Fruit fly (Drosophila melanogaster) Kc167 (cell line): Measurements from ENCODE around the gene CG33181.

Source experiments
- Myc ChIP-seq: fragments of >200 bp; optimal IDR thresholded peaks from 2 replicates; lab custom pipeline; 2017; ENCODE audit warnings: missing external identifiers
- Sin3A ChIP-seq: fragments of >200 bp; optimal IDR thresholded peaks from 2 replicates; lab custom pipeline; 2018; ENCODE audit warnings: missing external identifiers
- h ChIP-seq: fragments of >200 bp; optimal IDR thresholded peaks from 3 replicates; lab custom pipeline; 2018; ENCODE audit warnings: missing external identifiers
- insv ChIP-seq: fragments of >200 bp; optimal IDR thresholded peaks from 3 replicates; lab custom pipeline; 2018; ENCODE audit warnings: missing external identifiers
- psq ChIP-seq: fragments of >200 bp; optimal IDR thresholded peaks from 2 replicates; lab custom pipeline; 2017; ENCODE audit warnings: missing external identifiers
- ttk ChIP-seq: sonication (Bioruptor generic); optimal IDR thresholded peaks from 2 replicates; lab custom pipeline; 2017; ENCODE audit warnings: missing external identifiers

DNA sequence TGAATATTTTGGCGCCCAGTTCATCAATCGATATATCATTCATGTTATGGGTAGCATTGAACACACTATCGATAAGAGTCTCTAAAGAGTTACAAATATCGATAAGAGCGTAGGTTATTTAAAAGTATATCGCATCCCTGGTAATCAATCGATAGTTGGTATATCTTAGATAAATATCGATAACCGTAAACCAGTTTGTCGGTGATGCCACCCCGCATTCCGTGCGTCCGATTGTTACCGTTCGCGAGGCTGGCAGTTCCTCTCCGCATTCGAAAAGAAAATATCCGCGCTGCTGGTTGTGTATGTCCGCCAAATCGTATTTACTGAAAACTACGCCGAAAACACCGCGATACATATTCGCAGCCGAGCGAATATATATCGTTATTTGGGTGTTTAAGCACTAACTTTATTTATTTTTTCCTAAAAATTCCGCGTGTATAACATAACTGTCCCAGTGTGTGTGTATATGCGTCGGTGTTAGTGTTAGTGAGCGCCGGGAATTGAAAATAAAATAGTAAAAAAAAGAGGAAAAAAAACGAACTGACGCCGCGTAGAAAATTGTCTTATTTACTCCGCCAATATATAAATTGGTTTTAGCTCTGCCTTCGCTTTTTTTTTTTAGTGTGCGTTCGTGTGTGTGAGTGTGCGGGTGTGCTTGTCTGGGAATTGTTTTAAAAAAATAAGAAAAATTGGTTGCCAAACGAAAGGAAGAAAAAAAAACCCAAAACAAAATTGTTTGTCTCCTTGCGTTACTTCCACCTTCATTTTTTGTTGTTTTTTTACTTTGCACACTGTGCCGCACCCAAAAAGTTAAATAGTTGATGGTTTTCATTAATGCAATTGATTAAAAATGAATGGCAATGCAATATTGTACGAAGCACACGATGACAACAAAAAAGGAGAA, 28.2 kb downstream of the CG33181 start, which contains the start of gene Nrg:
- TF ChIP-seq psq, result no peak
- no peak for TF ChIP-seq h (lab: Kevin White, UChicago)
- no peak for TF ChIP-seq Myc
- TF ChIP-seq Sin3A, result no peak
- no peak for TF ChIP-seq insv (lab: Kevin White, UChicago)
- no peak for TF ChIP-seq ttk (lab: Kevin White, UChicago)
